Fruit fly (Drosophila melanogaster) whole organism, pupa: ENCODE data around the gene CG3597.
A peak's percentile ranks its signal among the peaks of the same experiment; 100 is the strongest.

Source experiments
- CG10348 ChIP-seq: fragments of 200-800 bp; sonication (Bioruptor generic); IDR thresholded peaks from 2 replicates; pipeline ENCODE4 v1.3.6; 2022; ENCODE audit warnings: missing biosample characterization, missing genetic modification characterization
- CG13204 ChIP-seq: fragments of 200-800 bp; sonication (Bioruptor generic); optimal IDR thresholded peaks from 2 replicates; lab custom pipeline; 2018; ENCODE audit warnings: missing biosample characterization, mild to moderate bottlenecking, missing genetic modification characterization, moderate library complexity
- CG17806 ChIP-seq: fragments of 200-800 bp; sonication (Bioruptor generic); optimal IDR thresholded peaks from 2 replicates; lab custom pipeline; 2018; ENCODE audit warnings: missing biosample characterization, mild to moderate bottlenecking, missing genetic modification characterization, moderate library complexity
- CG32121 ChIP-seq: fragments of 200-800 bp; sonication (Bioruptor generic); IDR thresholded peaks from 2 replicates; pipeline ENCODE4 v1.3.6; 2022; ENCODE audit warnings: missing biosample characterization, missing genetic modification characterization
- CG34367 ChIP-seq: fragments of 200-800 bp; sonication (Bioruptor generic); optimal IDR thresholded peaks from 2 replicates; lab custom pipeline; 2018; ENCODE audit warnings: missing biosample characterization, mild to moderate bottlenecking, missing genetic modification characterization
- CG4496 ChIP-seq: fragments of 200-800 bp; sonication (Bioruptor generic); IDR thresholded peaks from 3 replicates; pipeline ENCODE4 v1.3.6; 2022; ENCODE audit warnings: missing biosample characterization, missing genetic modification characterization
- CG8159 ChIP-seq: fragments of 200-800 bp; sonication (Bioruptor generic); optimal IDR thresholded peaks from 3 replicates; lab custom pipeline; 2018; ENCODE audit warnings: missing biosample characterization, mild to moderate bottlenecking, missing genetic modification characterization, moderate library complexity
- CG8301 ChIP-seq: fragments of 200-800 bp; sonication (Bioruptor generic); optimal IDR thresholded peaks from 2 replicates; lab custom pipeline; 2018; ENCODE audit warnings: missing biosample characterization, mild to moderate bottlenecking, missing genetic modification characterization
- CG9948 ChIP-seq: fragments of 200-800 bp; sonication (Bioruptor generic); optimal IDR thresholded peaks from 2 replicates; lab custom pipeline; 2018; ENCODE audit warnings: missing biosample characterization, mild to moderate bottlenecking, missing genetic modification characterization, moderate library complexity
- EcR ChIP-seq: fragments of 200-800 bp; sonication (Bioruptor generic); optimal IDR thresholded peaks from 3 replicates; lab custom pipeline; 2019; ENCODE audit warnings: missing biosample characterization, missing genetic modification characterization, mild to moderate bottlenecking, moderate library complexity, missing genetic modification reagents
- Snoo ChIP-seq: fragments of 200-800 bp; sonication (Bioruptor generic); optimal IDR thresholded peaks from 3 replicates; lab custom pipeline; 2017; ENCODE audit warnings: missing biosample characterization, mild to moderate bottlenecking, missing genetic modification characterization, inconsistent platforms
- fd96Ca ChIP-seq: fragments of 200-800 bp; sonication (Bioruptor generic); IDR thresholded peaks from 3 replicates; pipeline ENCODE4 v1.3.6; 2022; ENCODE audit warnings: missing biosample characterization, missing genetic modification characterization
- gl ChIP-seq: fragments of 200-800 bp; sonication (Bioruptor generic); optimal IDR thresholded peaks from 2 replicates; lab custom pipeline; 2018; ENCODE audit warnings: missing biosample characterization, mild to moderate bottlenecking, missing genetic modification characterization
- rn ChIP-seq: fragments of 200-800 bp; sonication (Bioruptor generic); IDR thresholded peaks from 2 replicates; pipeline ENCODE4 v1.3.6; 2022; ENCODE audit warnings: missing biosample characterization, missing genetic modification characterization

- TF ChIP-seq CG9948 (tag; lab: Kevin White, UChicago): no peak
- TF ChIP-seq EcR: no peak
- TF ChIP-seq CG10348 (GFP tag; lab: Robert Waterston, UW): no peak
- no peak for TF ChIP-seq CG13204
- peak; percentile 83 for TF ChIP-seq CG32121
- TF ChIP-seq rn (GFP tag; lab: Robert Waterston, UW): peak; percentile 69
- no peak for TF ChIP-seq CG17806 (tag; lab: Kevin White, UChicago)
- no peak for TF ChIP-seq gl (tag; lab: Kevin White, UChicago)
- TF ChIP-seq CG4496 (GFP tag; lab: Robert Waterston, UW): peak; percentile 79
- peak; percentile 80; the same call in 2 of the 3 replicates for TF ChIP-seq fd96Ca (GFP tag; lab: Robert Waterston, UW)
- TF ChIP-seq CG8159: no peak
- TF ChIP-seq CG34367 (tag; lab: Kevin White, UChicago): no peak
- TF ChIP-seq Snoo (tag; lab: Kevin White, UChicago): no peak
- TF ChIP-seq CG8301 (tag; lab: Kevin White, UChicago): no peak
Measured at dm6 chr2L:2413093-2413492, 41.8 kb upstream of the CG3597 start.
